Worm (Caenorhabditis elegans) whole organism, L4 larva: Measurements from ENCODE around the gene pcn-1.
A peak's percentile ranks its signal among the peaks of the same experiment; 100 is the strongest.

Source experiments
- D1046.2 ChIP-seq: fragments of 200-800 bp; sonication (Bioruptor generic); IDR thresholded peaks from 2 replicates; pipeline ENCODE4 v1.3.6; 2022; ENCODE audit warnings: missing genetic modification characterization, missing compliant biosample characterization
- F26F4.8 ChIP-seq: fragments of 200-800 bp; sonication (Bioruptor generic); conservative IDR thresholded peaks from 2 replicates; pipeline ENCODE4 v1.3.6; 2022; ENCODE audit warnings: missing genetic modification characterization, missing compliant biosample characterization
- F44E2.7 ChIP-seq: fragments of 200-800 bp; sonication (Bioruptor generic); IDR thresholded peaks from 2 replicates; pipeline ENCODE4 v2.1.2; 2022; ENCODE audit warnings: missing genetic modification characterization, missing compliant biosample characterization
- R02D3.7 ChIP-seq: fragments of 150-350 bp; sonication (generic microtip); optimal IDR thresholded peaks from 3 replicates; lab custom pipeline; 2014; ENCODE audit warnings: missing biosample characterization, missing genetic modification characterization
- T20F7.1 ChIP-seq: fragments of 200-800 bp; sonication (Bioruptor generic); optimal IDR thresholded peaks from 2 replicates; lab custom pipeline; 2018; ENCODE audit warnings: mild to moderate bottlenecking, missing genetic modification characterization, missing compliant biosample characterization
- T26A8.4 ChIP-seq: fragments of 200-800 bp; sonication (Bioruptor generic); IDR thresholded peaks from 2 replicates; pipeline ENCODE4 v1.3.6; 2022; ENCODE audit warnings: missing genetic modification characterization, missing compliant biosample characterization
- Y48G9A.11 ChIP-seq: fragments of 200-800 bp; sonication (Bioruptor generic); IDR thresholded peaks from 2 replicates; pipeline ENCODE4 v1.3.6; 2022; ENCODE audit warnings: missing genetic modification reagents, missing genetic modification characterization, missing compliant biosample characterization
- aha-1 ChIP-seq: fragments of 150-350 bp; peaks from one replicate; lab custom pipeline; 2014; ENCODE audit warnings: missing biosample characterization, missing genetic modification characterization
- arid-1 ChIP-seq: fragments of 200-800 bp; sonication (Bioruptor generic); conservative IDR thresholded peaks from 2 replicates; pipeline ENCODE4 v1.3.6; 2022; ENCODE audit warnings: missing genetic modification reagents, missing genetic modification characterization, missing compliant biosample characterization
- ceh-20 ChIP-seq: fragments of 200-800 bp; sonication (Bioruptor generic); IDR thresholded peaks from 2 replicates; pipeline ENCODE4 v1.3.6; 2022; ENCODE audit warnings: missing genetic modification reagents, missing genetic modification characterization, missing compliant biosample characterization
- ceh-44 ChIP-seq: fragments of 200-800 bp; sonication (Bioruptor generic); IDR thresholded peaks from 2 replicates; pipeline ENCODE4 v1.3.6; 2022; ENCODE audit warnings: missing genetic modification reagents, missing genetic modification characterization, missing compliant biosample characterization
- daf-19 ChIP-seq: fragments of 200-800 bp; sonication (Bioruptor generic); conservative IDR thresholded peaks from 2 replicates; pipeline ENCODE4 v1.3.6; 2022; ENCODE audit warnings: missing genetic modification characterization, missing compliant biosample characterization
- dmd-6 ChIP-seq: fragments of 200-800 bp; sonication (Bioruptor generic); IDR thresholded peaks from 2 replicates; pipeline ENCODE4 v1.3.6; 2022; ENCODE audit warnings: missing genetic modification reagents, missing genetic modification characterization, missing compliant biosample characterization
- dmd-8 ChIP-seq: fragments of 200-800 bp; sonication (Bioruptor generic); IDR thresholded peaks from 2 replicates; pipeline ENCODE4 v1.3.6; 2022; ENCODE audit warnings: missing genetic modification characterization, missing compliant biosample characterization
- egl-43 ChIP-seq: fragments of 200-800 bp; sonication (Bioruptor generic); IDR thresholded peaks from 2 replicates; pipeline ENCODE4 v1.3.6; 2022; ENCODE audit warnings: missing genetic modification reagents, missing genetic modification characterization, missing compliant biosample characterization
- gei-8 ChIP-seq: fragments of 200-800 bp; sonication (Bioruptor generic); optimal IDR thresholded peaks from 2 replicates; lab custom pipeline; 2018; ENCODE audit warnings: mild to moderate bottlenecking, missing genetic modification characterization, missing compliant biosample characterization
- hlh-11 ChIP-seq: fragments of 200-800 bp; sonication (Bioruptor generic); optimal IDR thresholded peaks from 2 replicates; lab custom pipeline; 2018; ENCODE audit warnings: mild to moderate bottlenecking, missing genetic modification characterization, missing compliant biosample characterization
- jun-1 ChIP-seq: fragments of 150-350 bp; optimal IDR thresholded peaks from 2 replicates; lab custom pipeline; 2014; ENCODE audit warnings: missing biosample characterization, missing genetic modification reagents, missing genetic modification characterization
- lim-7 ChIP-seq: fragments of 200-800 bp; sonication (Bioruptor generic); IDR thresholded peaks from 2 replicates; pipeline ENCODE4 v1.3.6; 2022; ENCODE audit warnings: missing genetic modification characterization, missing compliant biosample characterization
- lin-13 ChIP-seq: fragments of 150-350 bp; optimal IDR thresholded peaks from 2 replicates; lab custom pipeline; 2014; ENCODE audit warnings: missing biosample characterization, missing genetic modification reagents, missing genetic modification characterization
- lin-38 ChIP-seq: fragments of 200-800 bp; sonication (Bioruptor generic); IDR thresholded peaks from 2 replicates; pipeline ENCODE4 v1.3.6; 2022; ENCODE audit warnings: missing genetic modification reagents, missing genetic modification characterization, missing compliant biosample characterization
- madf-5 ChIP-seq, 2 experiments: fragments of 200-800 bp; sonication (Bioruptor generic); IDR thresholded peaks; 2 replicates each; pipeline ENCODE4 v1.3.6; 2022; ENCODE audit warnings: missing compliant biosample characterization in 2 of 2, missing genetic modification characterization in 2 of 2
- nhr-102 ChIP-seq: sonication (generic microtip); optimal IDR thresholded peaks from 2 replicates; lab custom pipeline; 2016; ENCODE audit warnings: mild to moderate bottlenecking, missing genetic modification characterization, moderate library complexity, missing compliant biosample characterization
- nhr-28 ChIP-seq: fragments of 150-350 bp; optimal IDR thresholded peaks from 2 replicates; lab custom pipeline; 2014; ENCODE audit warnings: missing biosample characterization, missing genetic modification characterization
- nhr-42 ChIP-seq: fragments of 200-800 bp; sonication (Bioruptor generic); IDR thresholded peaks from 2 replicates; pipeline ENCODE4 v1.3.6; 2022; ENCODE audit warnings: missing genetic modification characterization, missing compliant biosample characterization
- nhr-77 ChIP-seq: fragments of 150-350 bp; optimal IDR thresholded peaks from 2 replicates; lab custom pipeline; 2014; ENCODE audit warnings: missing biosample characterization, missing genetic modification characterization
- pha-4 ChIP-seq, 2 experiments: fragments of 150-350 bp in 1 of 2; fragments of 200-800 bp in 1 of 2; sonication (Bioruptor generic) in 1 of 2; IDR thresholded peaks in 1 of 2; optimal IDR thresholded peaks in 1 of 2; 2 replicates each; pipeline versions ENCODE4 v1.3.6 to Lab custom; 2014 to 2022; ENCODE audit warnings: missing genetic modification characterization in 2 of 2, missing genetic modification reagents in 2 of 2, missing biosample characterization in 1 of 2, missing compliant biosample characterization in 1 of 2
- php-3 ChIP-seq: fragments of 200-800 bp; sonication (Bioruptor generic); IDR thresholded peaks from 2 replicates; pipeline ENCODE4 v1.3.6; 2022; ENCODE audit warnings: missing genetic modification reagents, missing genetic modification characterization, missing compliant biosample characterization
- sdz-12 ChIP-seq: fragments of 200-800 bp; sonication (Bioruptor generic); optimal IDR thresholded peaks from 2 replicates; lab custom pipeline; 2018; ENCODE audit warnings: mild to moderate bottlenecking, missing genetic modification characterization, missing compliant biosample characterization
- set-16 ChIP-seq: fragments of 200-800 bp; sonication (Bioruptor generic); IDR thresholded peaks from 2 replicates; pipeline ENCODE4 v1.3.6; 2022; ENCODE audit warnings: missing genetic modification reagents, missing genetic modification characterization, missing compliant biosample characterization
- snpc-4 ChIP-seq: fragments of 150-350 bp; optimal IDR thresholded peaks from 2 replicates; lab custom pipeline; 2014; ENCODE audit warnings: missing biosample characterization, missing genetic modification characterization
- spr-1 ChIP-seq: sonication (generic microtip); optimal IDR thresholded peaks from 2 replicates; lab custom pipeline; 2016; ENCODE audit warnings: mild to moderate bottlenecking, missing genetic modification characterization, missing compliant biosample characterization
- tra-1 ChIP-seq: fragments of 200-800 bp; sonication (Bioruptor generic); IDR thresholded peaks from 2 replicates; pipeline ENCODE4 v1.3.6; 2022; ENCODE audit warnings: missing genetic modification reagents, missing genetic modification characterization, missing compliant biosample characterization
- unc-62 ChIP-seq, 3 experiments: fragments of 150-350 bp in 1 of 3; sonication (generic microtip); optimal IDR thresholded peaks in 2 of 3; peaks in 1 of 3; 1 replicate in 1 of 3; 2 replicates in 2 of 3; lab custom pipeline; 2014 to 2017; ENCODE audit warnings: missing biosample characterization in 3 of 3, missing genetic modification characterization in 3 of 3, missing genetic modification reagents in 3 of 3, missing genotype in 1 of 3
- vab-7 ChIP-seq: fragments of 200-800 bp; sonication (Bioruptor generic); IDR thresholded peaks from 2 replicates; pipeline ENCODE4 v1.3.6; 2022; ENCODE audit warnings: missing genetic modification reagents, missing genetic modification characterization, missing compliant biosample characterization
- zag-1 ChIP-seq: fragments of 150-350 bp; optimal IDR thresholded peaks from 2 replicates; lab custom pipeline; 2014; ENCODE audit warnings: missing biosample characterization, missing genetic modification characterization
- zip-2 ChIP-seq: fragments of 150-350 bp; optimal IDR thresholded peaks from 2 replicates; lab custom pipeline; 2014; ENCODE audit warnings: missing biosample characterization, missing genetic modification characterization
- ztf-11 ChIP-seq: fragments of 150-350 bp; optimal IDR thresholded peaks from 2 replicates; lab custom pipeline; 2014; ENCODE audit warnings: missing biosample characterization, missing genetic modification characterization

Gene pcn-1

ce11 chrIV:4015660-4016059 is 33.6 kb downstream of the pcn-1 start:
- TF ChIP-seq T20F7.1 (GFP tag; lab: Kevin White, UChicago) (no peak), unc-62 (GFP tag; optimal IDR thresholded peaks at IDR 0.05 in 1 of 2; lab: Kevin White, UChicago) (peak in 1 of 2 experiments; percentile 97), unc-62 (tag; optimal IDR thresholded peaks at IDR 0.05; lab: Kevin White, UChicago) (no peak), aha-1 (tag; lab: Kevin White, UChicago) (peak; percentile 82), zip-2 (tag; lab: Kevin White, UChicago) (no peak), snpc-4 (no peak)

- TF ChIP-seq egl-43 (GFP tag; lab: Robert Waterston, UW) (peak; percentile 54; the same call in 1 of the 2 replicates), snpc-4 (no peak), dmd-8 (0 out of 2 replicates have a peak, but pooled peaks have one; percentile 46), R02D3.7 (no peak), lin-38 (GFP tag; lab: Robert Waterston, UW) (peak; percentile 59), tra-1 (GFP tag; lab: Robert Waterston, UW) (no peak), zag-1 (tag; lab: Kevin White, UChicago) (no peak), vab-7 (GFP tag; lab: Robert Waterston, UW) (peak; percentile 39; the same call in 1 of the 2 replicates), daf-19 (GFP tag; lab: Robert Waterston, UW) (0 out of 2 replicates have a peak, but pooled peaks have one; percentile 31), arid-1 (GFP tag; lab: Robert Waterston, UW) (peak; percentile 13; the same call in 1 of the 2 replicates), nhr-77 (tag; lab: Kevin White, UChicago) (peak; percentile 46), madf-5 (GFP tag; IDR thresholded peaks at IDR 0.05; lab: Robert Waterston, UW) (0 out of 4 replicates have a peak, but pooled peaks of 1 of the 2 experiments have one; percentile 2), nhr-42 (GFP tag; lab: Robert Waterston, UW) (0 out of 2 replicates have a peak, but pooled peaks have one; percentile 17), sdz-12 (GFP tag; lab: Kevin White, UChicago) (no peak), gei-8 (GFP tag; lab: Kevin White, UChicago) (no peak), ztf-11 (tag; lab: Kevin White, UChicago) (no peak), F44E2.7 (GFP tag; lab: Robert Waterston, UW) (0 out of 2 replicates have a peak, but pooled peaks have one; percentile 39), hlh-11 (tag; lab: Kevin White, UChicago) (peak; percentile 2), Y48G9A.11 (GFP tag; lab: Robert Waterston, UW) (peak; percentile 57; the same call in 1 of the 2 replicates), spr-1 (tag; lab: Kevin White, UChicago) (no peak), aha-1 (tag; lab: Kevin White, UChicago) (peak; percentile 70), D1046.2 (no peak), set-16 (GFP tag; lab: Robert Waterston, UW) (peak; percentile 70), nhr-28 (tag; lab: Kevin White, UChicago) (no peak), nhr-102 (peak; percentile 42), lin-13 (GFP tag; lab: Kevin White, UChicago) (no peak), unc-62 (GFP tag; optimal IDR thresholded peaks at IDR 0.05 in 1 of 2; lab: Kevin White, UChicago) (peak in 1 of 2 experiments; percentile 56), unc-62 (tag; optimal IDR thresholded peaks at IDR 0.05; lab: Kevin White, UChicago) (no peak), ceh-44 (GFP tag; lab: Robert Waterston, UW) (no peak), dmd-6 (GFP tag; lab: Robert Waterston, UW) (peak; percentile 14; the same call in 1 of the 2 replicates), lim-7 (peak; percentile 51; the same call in 1 of the 2 replicates), jun-1 (tag; lab: Kevin White, UChicago) (peak; percentile 26), ceh-20 (GFP tag; lab: Robert Waterston, UW) (0 out of 2 replicates have a peak, but pooled peaks have one; percentile 9), F26F4.8 (GFP tag; lab: Robert Waterston, UW) (0 out of 2 replicates have a peak, but pooled peaks have one; percentile 8), pha-4 (GFP tag; IDR thresholded peaks at IDR 0.05; lab: Robert Waterston, UW) (0 out of 2 replicates have a peak, but pooled peaks have one; percentile 13), pha-4 (tag; optimal IDR thresholded peaks at IDR 0.05; lab: Kevin White, UChicago) (no peak), php-3 (GFP tag; lab: Robert Waterston, UW) (0 out of 2 replicates have a peak, but pooled peaks have one; percentile 41), T26A8.4 (peak; percentile 76)
Observed at ce11 chrIV:4014341-4014826, 34.9 kb downstream of the pcn-1 start.
